Worm (Caenorhabditis elegans) whole organism, L3 larva: ENCODE results near the gene lurp-2.

Experiments used
- ZK546.5 ChIP-seq: sonication (generic microtip); optimal IDR thresholded peaks from 2 replicates; lab custom pipeline; 2017; ENCODE audit warnings: missing biosample characterization, missing genetic modification characterization
- ama-1 ChIP-seq: fragments of 150-350 bp; optimal IDR thresholded peaks from 2 replicates; lab custom pipeline; 2018
- jun-1 ChIP-seq: fragments of 150-350 bp; optimal IDR thresholded peaks from 2 replicates; lab custom pipeline; 2014; ENCODE audit warnings: missing biosample characterization, missing genetic modification reagents, missing genetic modification characterization
- lin-15B ChIP-seq: fragments of 150-350 bp; optimal IDR thresholded peaks from 2 replicates; lab custom pipeline; 2014; ENCODE audit warnings: missing biosample characterization, missing genetic modification characterization
- mml-1 ChIP-seq: fragments of 150-350 bp; sonication (generic microtip); optimal IDR thresholded peaks from 3 replicates; lab custom pipeline; 2014; ENCODE audit warnings: missing biosample characterization, missing genetic modification characterization
- nhr-76 ChIP-seq: fragments of 150-350 bp; sonication (generic microtip); optimal IDR thresholded peaks from 5 replicates; lab custom pipeline; 2014; ENCODE audit warnings: missing biosample characterization, missing genetic modification characterization
- pqm-1 ChIP-seq: fragments of 150-350 bp; optimal IDR thresholded peaks from 2 replicates; lab custom pipeline; 2017; ENCODE audit warnings: missing biosample characterization, missing genetic modification characterization, inconsistent platforms
- ztf-11 ChIP-seq: fragments of 150-350 bp; optimal IDR thresholded peaks from 2 replicates; lab custom pipeline; 2014; ENCODE audit warnings: missing biosample characterization, missing genetic modification characterization

DNA sequence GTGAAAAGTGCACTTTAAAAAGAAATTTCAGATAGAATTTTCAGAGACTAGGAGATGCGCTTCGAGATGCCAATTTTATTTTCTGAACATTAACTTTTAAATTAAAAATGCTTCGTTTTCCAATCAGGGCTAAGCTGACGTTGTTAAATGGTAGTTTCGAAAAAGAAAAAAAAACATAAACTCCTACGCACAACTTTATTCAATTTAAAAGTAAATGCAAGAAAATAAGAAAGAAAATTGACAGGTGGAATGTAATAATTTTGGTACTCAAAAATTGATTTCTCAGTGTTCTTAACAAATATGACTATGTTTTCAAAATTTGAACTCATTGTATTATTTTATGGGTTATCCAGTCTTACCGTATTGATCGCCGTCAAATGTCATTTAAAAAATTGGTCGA lies at the start of gene lurp-2:
- TF ChIP-seq ama-1 (lab: Kevin White, UChicago) (no peak), ztf-11 (tag; lab: Kevin White, UChicago) (no peak), nhr-76 (tag; lab: Kevin White, UChicago) (no peak), jun-1 (tag; lab: Kevin White, UChicago) (no peak), pqm-1 (no peak), lin-15B (no peak), ZK546.5 (tag; lab: Kevin White, UChicago) (no peak), mml-1 (tag; lab: Kevin White, UChicago) (no peak)
